Worm (Caenorhabditis elegans): Measurements from ENCODE around the gene srh-135.

srh-135 gene

DNA sequence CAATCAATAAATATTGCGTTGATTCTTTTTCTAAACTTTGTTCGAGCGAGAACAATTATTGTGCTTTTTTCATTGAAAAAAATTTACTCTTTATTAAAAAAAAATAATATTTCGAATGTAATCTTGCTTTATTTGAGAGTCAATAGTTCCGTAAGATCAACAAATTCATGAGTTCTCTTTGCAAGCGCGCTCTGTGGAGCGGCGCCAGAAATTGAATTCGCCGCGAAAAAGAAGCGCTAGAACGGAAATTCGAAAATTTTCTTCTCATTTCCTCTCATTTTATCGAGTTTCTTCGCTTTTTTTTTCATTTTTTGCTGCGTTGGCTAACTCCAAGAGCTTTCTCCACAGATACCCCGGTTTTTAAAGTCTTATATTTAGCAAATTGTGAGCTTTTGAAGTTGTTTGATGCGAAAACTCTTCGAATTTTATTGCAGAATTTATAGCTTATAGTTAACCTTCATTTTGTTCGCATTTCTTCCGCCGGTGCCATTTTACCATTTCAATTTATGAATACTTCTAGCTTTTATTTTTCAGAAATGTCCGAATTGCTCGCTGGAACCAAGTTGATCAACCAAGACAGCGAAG lies 29.7 kb downstream of the srh-135 start, which contains the start of gene R05H5.3 (continued):
- TF ChIP-seq gei-8 (GFP tag; optimal IDR thresholded peaks at IDR 0.05), result no peak
- TF ChIP-seq nhr-76 (tag; optimal IDR thresholded peaks at IDR 0.05), result no peak
- TF ChIP-seq egl-43 (GFP tag; IDR thresholded peaks at IDR 0.05), result no peak
- TF ChIP-seq lin-1 (GFP tag; IDR thresholded peaks at IDR 0.05), result no peak
- TF ChIP-seq nhr-11 (tag; optimal IDR thresholded peaks at IDR 0.05), result peak; percentile 80
- TF ChIP-seq nhr-102 (tag; optimal IDR thresholded peaks at IDR 0.05), result no peak
- TF ChIP-seq lin-39 (tag; optimal IDR thresholded peaks at IDR 0.05), result no peak
- TF ChIP-seq unc-39 (tag; optimal IDR thresholded peaks at IDR 0.05), result no peak
- TF ChIP-seq spr-1 (tag; optimal IDR thresholded peaks at IDR 0.05), result no peak
- TF ChIP-seq fkh-10 (GFP tag; optimal IDR thresholded peaks at IDR 0.05), result peak; percentile 71
- TF ChIP-seq mdl-1 (tag; optimal IDR thresholded peaks at IDR 0.05), result no peak
- TF ChIP-seq lim-7 (GFP tag; IDR thresholded peaks at IDR 0.05), result no peak
- no peak for TF ChIP-seq ama-1 (optimal IDR thresholded peaks at IDR 0.05)
- no peak for TF ChIP-seq attf-4 (tag; optimal IDR thresholded peaks at IDR 0.05)
- no peak for TF ChIP-seq php-3 (GFP tag; IDR thresholded peaks at IDR 0.05)
- no peak for TF ChIP-seq lin-15B (tag; optimal IDR thresholded peaks at IDR 0.05)
- TF ChIP-seq nhr-6 (tag; optimal IDR thresholded peaks at IDR 0.05), result peak; percentile 77
- TF ChIP-seq unc-62 (GFP tag; optimal IDR thresholded peaks at IDR 0.05 in 1 of 2), result no peak
- TF ChIP-seq unc-62 (tag; optimal IDR thresholded peaks at IDR 0.05), result no peak
- no peak for TF ChIP-seq mxl-3 (GFP tag; optimal IDR thresholded peaks at IDR 0.05)
- no peak for TF ChIP-seq F37D6.2 (tag; optimal IDR thresholded peaks at IDR 0.05)
- TF ChIP-seq nhr-237 (tag; optimal IDR thresholded peaks at IDR 0.05), result no peak
- no peak for TF ChIP-seq saeg-2 (GFP tag; IDR thresholded peaks at IDR 0.05)
- TF ChIP-seq cey-2 (tag; optimal IDR thresholded peaks at IDR 0.05; ENCODE audit: borderline replicate concordance, insufficient read depth), result no peak
- TF ChIP-seq hlh-30 (tag; optimal IDR thresholded peaks at IDR 0.05; ENCODE audit: insufficient read depth), result no peak
- no peak for TF ChIP-seq dmd-9 (GFP tag; IDR thresholded peaks at IDR 0.05)
- peak; percentile 63 for TF ChIP-seq nhr-77 (tag; optimal IDR thresholded peaks at IDR 0.05)
- peak; percentile 11 for TF ChIP-seq T20F7.1 (GFP tag; optimal IDR thresholded peaks at IDR 0.05)
- no peak for TF ChIP-seq F49E8.2 (tag; optimal IDR thresholded peaks at IDR 0.05; ENCODE audit: borderline replicate concordance)
- no peak for TF ChIP-seq tra-1 (GFP tag; IDR thresholded peaks at IDR 0.05)
- TF ChIP-seq ces-1 (GFP tag; optimal IDR thresholded peaks at IDR 0.05), result peak; percentile 70
- no peak for TF ChIP-seq jun-1 (tag; optimal IDR thresholded peaks at IDR 0.05)
- TF ChIP-seq D1046.2 (GFP tag; IDR thresholded peaks at IDR 0.05), result no peak
- no peak for TF ChIP-seq ceh-32 (tag; optimal IDR thresholded peaks at IDR 0.05; ENCODE audit: poor library complexity)
- no peak for TF ChIP-seq pqm-1 (tag; optimal IDR thresholded peaks at IDR 0.05)
- no peak for TF ChIP-seq ceh-82 (tag; optimal IDR thresholded peaks at IDR 0.05)
- no peak for TF ChIP-seq egl-27 (tag; optimal IDR thresholded peaks at IDR 0.05)
- TF ChIP-seq zfp-3 (GFP tag; conservative IDR thresholded peaks at IDR 0.05), result no peak

DNA sequence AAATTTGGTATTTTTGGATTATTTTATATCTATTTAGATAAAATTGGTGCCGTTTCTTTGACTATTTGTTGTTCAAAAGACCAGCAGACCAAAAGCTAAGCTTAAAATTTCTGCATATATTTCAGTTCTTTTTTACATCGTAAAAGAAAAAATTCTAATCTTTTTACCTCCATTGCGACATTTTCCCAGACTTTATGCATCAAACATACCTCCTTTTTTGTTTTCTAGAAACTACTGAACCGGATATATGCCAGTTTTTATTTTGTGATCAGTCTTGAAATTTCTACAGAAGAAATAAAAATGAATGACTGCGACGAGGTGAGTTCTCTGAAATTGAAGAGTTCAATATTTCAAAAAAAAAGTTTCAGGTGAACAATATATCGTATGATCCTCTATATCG lies 32.3 kb downstream of the srh-135 start, which contains the start of gene srb-6:
Gene srb-6 (plus strand): TSS at position 301 of the 400 bp plus-strand sequence.
- no peak for TF ChIP-seq zip-11 (GFP tag; IDR thresholded peaks at IDR 0.05)
- no peak for TF ChIP-seq arid-1 (GFP tag; conservative IDR thresholded peaks at IDR 0.05)
- no peak for TF ChIP-seq zag-1 (tag; optimal IDR thresholded peaks at IDR 0.05)
- no peak for TF ChIP-seq F44E2.7 (GFP tag; IDR thresholded peaks at IDR 0.05)
- no peak for TF ChIP-seq ctbp-1 (GFP tag; IDR thresholded peaks at IDR 0.05)
- TF ChIP-seq dpl-1 (GFP tag; optimal IDR thresholded peaks at IDR 0.05), result no peak
- TF ChIP-seq daf-8 (GFP tag; IDR thresholded peaks at IDR 0.05), result no peak
- TF ChIP-seq daf-16 (GFP tag; optimal IDR thresholded peaks at IDR 0.05), result no peak
- no peak for TF ChIP-seq daf-16 (tag; optimal IDR thresholded peaks at IDR 0.05)
- TF ChIP-seq nhr-76 (tag; optimal IDR thresholded peaks at IDR 0.05), result no peak
- TF ChIP-seq ces-1 (GFP tag; optimal IDR thresholded peaks at IDR 0.05), result no peak
- no peak for TF ChIP-seq Y105C5A.15 (GFP tag; IDR thresholded peaks at IDR 0.05)

Measured in whole organism, L4 larva.